Worm (Caenorhabditis elegans) whole organism, L1 larva: ENCODE results near the gene nape-1.

Experiments
- aha-1 ChIP-seq: fragments of 150-350 bp; optimal IDR thresholded peaks from 2 replicates; lab custom pipeline; 2014; ENCODE audit warnings: missing biosample characterization, missing genetic modification characterization
- ama-1 ChIP-seq: fragments of 150-350 bp; optimal IDR thresholded peaks from 2 replicates; lab custom pipeline; 2014
- ceh-88 ChIP-seq: fragments of 200-800 bp; sonication (Bioruptor generic); IDR thresholded peaks from 2 replicates; pipeline ENCODE4 v1.3.6; 2022; ENCODE audit warnings: missing genetic modification characterization, missing compliant biosample characterization
- ces-1 ChIP-seq: fragments of 150-350 bp; optimal IDR thresholded peaks from 2 replicates; lab custom pipeline; 2014; ENCODE audit warnings: missing biosample characterization, missing genetic modification reagents, missing genetic modification characterization
- grh-1 ChIP-seq: fragments of 200-800 bp; sonication (Bioruptor generic); IDR thresholded peaks from 2 replicates; pipeline ENCODE4 v1.3.6; 2022; ENCODE audit warnings: missing genetic modification reagents, missing genetic modification characterization, missing compliant biosample characterization
- lin-13 ChIP-seq: fragments of 150-350 bp; optimal IDR thresholded peaks from 2 replicates; lab custom pipeline; 2014; ENCODE audit warnings: missing biosample characterization, missing genetic modification reagents, missing genetic modification characterization
- skn-1 ChIP-seq: fragments of 150-350 bp; optimal IDR thresholded peaks from 2 replicates; lab custom pipeline; 2014; ENCODE audit warnings: missing biosample characterization, missing genetic modification characterization

- TF ChIP-seq ama-1 (no peak), lin-13 (no peak), grh-1 (GFP tag; lab: Robert Waterston, UW) (no peak), aha-1 (no peak), skn-1 (tag; lab: Kevin White, UChicago) (no peak), ces-1 (GFP tag; lab: Kevin White, UChicago) (no peak), ceh-88 (GFP tag; lab: Robert Waterston, UW) (no peak)
Observed at ce11 chrIV:3700554-3700953, 40.1 kb downstream of the nape-1 start, which contains the start of gene Y37E11AL.9.
